Fruit fly (Drosophila melanogaster): ENCODE results near the gene CG44098.
A peak's percentile ranks its signal among the peaks of the same experiment; 100 is the strongest.

CG44098 gene

DNA sequence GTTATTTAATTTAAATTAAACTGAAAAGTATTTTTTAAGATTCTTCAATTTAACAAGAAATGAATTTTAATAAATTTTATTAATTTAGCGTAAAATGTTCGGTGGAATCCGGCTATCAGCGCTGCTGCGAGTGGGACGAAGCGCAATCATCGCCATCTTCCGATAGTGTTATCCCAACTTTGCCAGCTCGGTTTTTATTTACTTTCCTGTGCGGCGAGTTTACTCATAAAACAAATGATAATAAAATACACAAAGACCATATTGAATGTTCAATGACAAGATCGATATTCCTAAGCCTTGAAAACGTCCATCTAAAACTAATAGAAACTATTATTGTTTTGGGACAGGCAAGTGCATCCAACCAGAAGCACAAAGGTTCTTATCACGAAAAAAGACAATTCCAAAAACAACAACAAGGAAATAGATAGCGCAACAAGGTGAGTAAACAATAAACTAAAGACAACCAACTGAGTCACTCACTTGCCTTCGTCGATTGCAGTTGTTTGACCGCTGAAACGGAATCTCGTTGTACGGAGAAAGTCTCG lies 40.2 kb upstream of the CG44098 start (continued):
- TF ChIP-seq hbn (GFP tag; IDR thresholded peaks at IDR 0.05; ENCODE audit: partially characterized antibody) (peak; percentile 47; the same call in 1 of the 2 replicates), gfzf (GFP tag; optimal IDR thresholded peaks at IDR 0.05) (no peak), insv (GFP tag; optimal IDR thresholded peaks at IDR 0.05) (peak in 1 of 2 experiments; percentile 52), CG6254 (GFP tag; optimal IDR thresholded peaks at IDR 0.05) (peak; percentile 40), trem (tag; optimal IDR thresholded peaks at IDR 0.05) (peak; percentile 46), oc (tag; optimal IDR thresholded peaks at IDR 0.05) (peak; percentile 66), Poxn (GFP tag; IDR thresholded peaks at IDR 0.05) (no peak), CG10959 (GFP tag; IDR thresholded peaks at IDR 0.05) (peak; percentile 58; the same call in 1 of the 2 replicates), psq (GFP tag; optimal IDR thresholded peaks at IDR 0.05) (peak; percentile 33), chif (GFP tag; optimal IDR thresholded peaks at IDR 0.05) (no peak), Ravus (GFP tag; IDR thresholded peaks at IDR 0.05) (no peak), unpg (GFP tag; optimal IDR thresholded peaks at IDR 0.05) (peak; percentile 68), CG10979 (tag; optimal IDR thresholded peaks at IDR 0.05) (peak; percentile 49), Dek (tag; optimal IDR thresholded peaks at IDR 0.05) (no peak), Hmx (GFP tag; optimal IDR thresholded peaks at IDR 0.05) (no peak), CG10274 (GFP tag; optimal IDR thresholded peaks at IDR 0.05) (no peak), Jarid2 (GFP tag; optimal IDR thresholded peaks at IDR 0.05) (no peak), GATAe (GFP tag; conservative IDR thresholded peaks at IDR 0.05) (peak; percentile 51; the same call in 1 of the 2 replicates), CG7556 (GFP tag; optimal IDR thresholded peaks at IDR 0.05) (peak; percentile 49), Stat92E (GFP tag; optimal IDR thresholded peaks at IDR 0.05) (peak in 1 of 3 experiments; percentile 29), bbx (GFP tag; IDR thresholded peaks at IDR 0.05; ENCODE audit: partially characterized antibody) (peak; percentile 71), bigmax (GFP tag; optimal IDR thresholded peaks at IDR 0.05) (no peak), CG11723 (GFP tag; optimal IDR thresholded peaks at IDR 0.05) (peak; percentile 54), Hsf (GFP tag; optimal IDR thresholded peaks at IDR 0.05) (peak; percentile 5), Mrtf (GFP tag; IDR thresholded peaks at IDR 0.05) (no peak), Awh (GFP tag; IDR thresholded peaks at IDR 0.05) (peak; percentile 72; the same call in 1 of the 2 replicates), sqz (GFP tag; optimal IDR thresholded peaks at IDR 0.05) (no peak), kni (GFP tag; optimal IDR thresholded peaks at IDR 0.05) (peak; percentile 87), zfh1 (GFP tag; IDR thresholded peaks at IDR 0.05) (peak; percentile 77), CG6175 (GFP tag; IDR thresholded peaks at IDR 0.05) (no peak), ash1 (GFP tag; optimal IDR thresholded peaks at IDR 0.05) (no peak), schlank (tag; optimal IDR thresholded peaks at IDR 0.05) (no peak), CG9797 (GFP tag; optimal IDR thresholded peaks at IDR 0.05) (peak; percentile 35), CG10543 (GFP tag; optimal IDR thresholded peaks at IDR 0.05) (peak; percentile 76), CG11504 (tag; optimal IDR thresholded peaks at IDR 0.05) (no peak), PHDP (tag; optimal IDR thresholded peaks at IDR 0.05) (peak; percentile 75), sisA (GFP tag; IDR thresholded peaks at IDR 0.05) (peak; percentile 58), CG8281 (tag; optimal IDR thresholded peaks at IDR 0.05) (peak; percentile 42), CG14014 (GFP tag; IDR thresholded peaks at IDR 0.05) (peak; percentile 47; the same call in 1 of the 2 replicates), CG2116 (GFP tag; optimal IDR thresholded peaks at IDR 0.05) (peak; percentile 55), CG1233 (GFP tag; optimal IDR thresholded peaks at IDR 0.05) (peak; percentile 80), ken (GFP tag; IDR thresholded peaks at IDR 0.05) (peak; percentile 67; the same call in 2 of the 3 replicates), Hr39 (optimal IDR thresholded peaks at IDR 0.05) (no peak), Hmr (GFP tag; optimal IDR thresholded peaks at IDR 0.05) (peak; percentile 62), org-1 (GFP tag; optimal IDR thresholded peaks at IDR 0.05) (no peak), fru (optimal IDR thresholded peaks at IDR 0.05) (no peak), pnt (GFP tag; optimal IDR thresholded peaks at IDR 0.05) (no peak), sob (GFP tag; IDR thresholded peaks at IDR 0.05) (peak; percentile 69), CG16813 (GFP tag; IDR thresholded peaks at IDR 0.05; ENCODE audit: partially characterized antibody) (peak; percentile 79), sug (tag; optimal IDR thresholded peaks at IDR 0.05) (peak; percentile 58)
